Fruit fly (Drosophila melanogaster) whole organism, embryonic: ENCODE results near the gene CG10286.
A peak's percentile ranks its signal among the peaks of the same experiment; 100 is the strongest.

Experiments
- Asciz ChIP-seq: fragments of 200-800 bp; sonication (Bioruptor generic); optimal IDR thresholded peaks from 2 replicates; lab custom pipeline; 2017; ENCODE audit warnings: missing biosample characterization, mild to moderate bottlenecking, missing genetic modification characterization, missing genetic modification reagents
- BtbVII ChIP-seq: fragments of 200-800 bp; sonication (Bioruptor generic); optimal IDR thresholded peaks from 3 replicates; lab custom pipeline; 2017; ENCODE audit warnings: missing biosample characterization, mild to moderate bottlenecking, missing genetic modification characterization
- CG10274 ChIP-seq: fragments of 200-800 bp; sonication (Bioruptor generic); optimal IDR thresholded peaks from 3 replicates; lab custom pipeline; 2017; ENCODE audit warnings: missing biosample characterization, mild to moderate bottlenecking, missing genetic modification characterization
- CG14710 ChIP-seq: fragments of 200-800 bp; sonication (Bioruptor generic); optimal IDR thresholded peaks from 3 replicates; lab custom pipeline; 2019; ENCODE audit warnings: missing biosample characterization, mild to moderate bottlenecking, missing genetic modification characterization, moderate library complexity
- CG15011 ChIP-seq: fragments of 200-800 bp; sonication (Bioruptor generic); optimal IDR thresholded peaks from 3 replicates; lab custom pipeline; 2018; ENCODE audit warnings: missing biosample characterization, mild to moderate bottlenecking, missing genetic modification characterization
- CG18262 ChIP-seq: fragments of 200-800 bp; optimal IDR thresholded peaks from 3 replicates; lab custom pipeline; 2019; ENCODE audit warnings: missing biosample characterization, mild to moderate bottlenecking, missing genetic modification characterization, moderate library complexity
- CG1832 ChIP-seq: fragments of 200-800 bp; sonication (Bioruptor generic); optimal IDR thresholded peaks from 2 replicates; lab custom pipeline; 2017; ENCODE audit warnings: missing biosample characterization, mild to moderate bottlenecking, missing genetic modification characterization, inconsistent platforms
- CG18764 ChIP-seq: fragments of 200-800 bp; sonication (Bioruptor generic); optimal IDR thresholded peaks from 3 replicates; lab custom pipeline; 2016; ENCODE audit warnings: missing biosample characterization, missing genetic modification characterization
- CG3163 ChIP-seq: fragments of 200-800 bp; sonication (Bioruptor generic); optimal IDR thresholded peaks from 3 replicates; lab custom pipeline; 2016; ENCODE audit warnings: missing biosample characterization, missing genetic modification characterization
- CG33213 ChIP-seq: fragments of 200-800 bp; sonication (Bioruptor generic); optimal IDR thresholded peaks from 3 replicates; lab custom pipeline; 2016; ENCODE audit warnings: missing biosample characterization, missing genetic modification characterization
- CG4404 ChIP-seq: fragments of 200-800 bp; sonication (Bioruptor generic); IDR thresholded peaks from 2 replicates; pipeline ENCODE4 v1.3.6; 2022; ENCODE audit warnings: missing biosample characterization, missing genetic modification characterization
- CG4617 ChIP-seq: fragments of 200-800 bp; sonication (Bioruptor generic); optimal IDR thresholded peaks from 3 replicates; lab custom pipeline; 2016; ENCODE audit warnings: missing biosample characterization, missing genetic modification characterization, borderline replicate concordance
- CG6813 ChIP-seq: fragments of 200-800 bp; sonication (Bioruptor generic); optimal IDR thresholded peaks from 2 replicates; lab custom pipeline; 2017; ENCODE audit warnings: missing biosample characterization, missing genetic modification characterization, mild to moderate bottlenecking, moderate library complexity, missing genetic modification reagents
- CG9437 ChIP-seq: fragments of 200-800 bp; sonication (Bioruptor generic); optimal IDR thresholded peaks from 2 replicates; lab custom pipeline; 2018; ENCODE audit warnings: missing biosample characterization, mild to moderate bottlenecking, missing genetic modification characterization
- D ChIP-seq, 2 experiments: fragments of 200-800 bp in 1 of 2; fragments of >200 bp in 1 of 2; sonication (Bioruptor generic) in 1 of 2; optimal IDR thresholded peaks; 2 replicates in 1 of 2; 3 replicates in 1 of 2; lab custom pipeline; 2017; ENCODE audit warnings: mild to moderate bottlenecking in 1 of 2, missing biosample characterization in 1 of 2, missing genetic modification characterization in 1 of 2, missing genetic modification reagents in 1 of 2
- Dfd ChIP-seq, 2 experiments: fragments of >200 bp; optimal IDR thresholded peaks; 2 replicates each; lab custom pipeline; 2017; ENCODE audit warnings: missing biosample characterization in 2 of 2, missing genetic modification characterization in 2 of 2
- Doc2 ChIP-seq: fragments of 200-800 bp; sonication (Bioruptor generic); IDR thresholded peaks from 2 replicates; pipeline ENCODE4 v1.3.6; 2022; ENCODE audit warnings: missing biosample characterization, missing genetic modification characterization
- Drgx ChIP-seq: fragments of 200-800 bp; sonication (Bioruptor generic); IDR thresholded peaks from 2 replicates; pipeline ENCODE4 v1.3.6; 2022; ENCODE audit warnings: missing biosample characterization, missing genetic modification characterization
- Kr ChIP-seq: fragments of 200-800 bp; sonication (Bioruptor generic); optimal IDR thresholded peaks from 2 replicates; lab custom pipeline; 2017; ENCODE audit warnings: missing biosample characterization, mild to moderate bottlenecking, missing genetic modification characterization
- Meics ChIP-seq: fragments of 200-800 bp; sonication (Bioruptor generic); optimal IDR thresholded peaks from 2 replicates; lab custom pipeline; 2017; ENCODE audit warnings: missing biosample characterization, mild to moderate bottlenecking, missing genetic modification characterization
- Pdp1 ChIP-seq, 2 experiments: fragments of 200-800 bp; sonication (Bioruptor generic); optimal IDR thresholded peaks; 3 replicates each; lab custom pipeline; 2016; ENCODE audit warnings: missing biosample characterization in 2 of 2, missing genetic modification characterization in 2 of 2, mild to moderate bottlenecking in 1 of 2, moderate library complexity in 1 of 2
- TFAM ChIP-seq: fragments of 200-800 bp; sonication (Bioruptor generic); optimal IDR thresholded peaks from 2 replicates; lab custom pipeline; 2017; ENCODE audit warnings: missing biosample characterization, missing genetic modification characterization, inconsistent platforms
- YL-1 ChIP-seq: fragments of 200-800 bp; sonication (Bioruptor generic); optimal IDR thresholded peaks from 3 replicates; lab custom pipeline; 2017; ENCODE audit warnings: missing biosample characterization, mild to moderate bottlenecking, missing genetic modification characterization
- aop ChIP-seq: fragments of 200-800 bp; sonication (Bioruptor generic); IDR thresholded peaks from 2 replicates; pipeline ENCODE4 v1.3.6; 2022; ENCODE audit warnings: missing biosample characterization, missing genetic modification characterization
- ase ChIP-seq: fragments of 200-800 bp; sonication (Bioruptor generic); IDR thresholded peaks from 3 replicates; pipeline ENCODE4 v1.3.6; 2022; ENCODE audit warnings: missing biosample characterization, missing genetic modification characterization
- cato ChIP-seq: fragments of 200-800 bp; sonication (Bioruptor generic); optimal IDR thresholded peaks from 2 replicates; lab custom pipeline; 2016; ENCODE audit warnings: missing biosample characterization, missing genetic modification characterization, borderline replicate concordance
- ewg ChIP-seq: fragments of 200-800 bp; sonication (Bioruptor generic); optimal IDR thresholded peaks from 3 replicates; lab custom pipeline; 2017; ENCODE audit warnings: mild to moderate bottlenecking, missing biosample characterization, missing genetic modification reagents, missing genetic modification characterization
- gcm2 ChIP-seq: fragments of 200-800 bp; sonication (Bioruptor generic); optimal IDR thresholded peaks from 2 replicates; lab custom pipeline; 2016; ENCODE audit warnings: missing biosample characterization, missing genetic modification characterization
- gsb ChIP-seq: fragments of 200-800 bp; sonication (Bioruptor generic); IDR thresholded peaks from 2 replicates; pipeline ENCODE4 v1.3.6; 2022; ENCODE audit warnings: missing biosample characterization, missing genetic modification characterization
- gt ChIP-seq: fragments of 200-800 bp; sonication (Bioruptor generic); IDR thresholded peaks from 2 replicates; pipeline ENCODE4 v1.3.6; 2022; ENCODE audit warnings: missing biosample characterization, missing genetic modification characterization
- jing ChIP-seq: fragments of 200-800 bp; sonication (Bioruptor generic); optimal IDR thresholded peaks from 2 replicates; lab custom pipeline; 2018; ENCODE audit warnings: missing biosample characterization, mild to moderate bottlenecking, missing genetic modification characterization
- knrl ChIP-seq: fragments of 200-800 bp; sonication (Bioruptor generic); IDR thresholded peaks from 3 replicates; pipeline ENCODE4 v1.3.6; 2022; ENCODE audit warnings: missing biosample characterization, missing genetic modification characterization; ENCODE audit not compliant: partially characterized antibody
- nau ChIP-seq: fragments of 200-800 bp; sonication (Bioruptor generic); optimal IDR thresholded peaks from 3 replicates; lab custom pipeline; 2017; ENCODE audit warnings: missing biosample characterization, mild to moderate bottlenecking, missing genetic modification characterization, missing genetic modification reagents
- odd ChIP-seq: fragments of 200-800 bp; sonication (Bioruptor generic); optimal IDR thresholded peaks from 2 replicates; lab custom pipeline; 2017; ENCODE audit warnings: missing biosample characterization, mild to moderate bottlenecking, missing genetic modification characterization
- onecut ChIP-seq: fragments of 200-800 bp; sonication (Bioruptor generic); IDR thresholded peaks from 2 replicates; pipeline ENCODE4 v1.3.6; 2022; ENCODE audit warnings: missing biosample characterization, missing genetic modification characterization
- pb ChIP-seq: fragments of 200-800 bp; sonication (Bioruptor generic); optimal IDR thresholded peaks from 3 replicates; lab custom pipeline; 2016; ENCODE audit warnings: missing biosample characterization, missing genetic modification characterization
- phol ChIP-seq: fragments of 200-800 bp; sonication (Bioruptor generic); optimal IDR thresholded peaks from 3 replicates; lab custom pipeline; 2018; ENCODE audit warnings: missing biosample characterization, mild to moderate bottlenecking, missing genetic modification characterization, moderate library complexity
- prd ChIP-seq, 3 experiments: fragments of >200 bp in 2 of 3; fragments of 200-800 bp in 1 of 3; sonication (Bioruptor generic) in 1 of 3; optimal IDR thresholded peaks in 2 of 3; IDR thresholded peaks in 1 of 3; 2 replicates in 2 of 3; 3 replicates in 1 of 3; pipeline versions ENCODE4 v1.3.6 to Lab custom; 2017 to 2022; ENCODE audit warnings: missing biosample characterization in 1 of 3, missing genetic modification characterization in 1 of 3
- run ChIP-seq: fragments of 200-800 bp; sonication (Bioruptor generic); optimal IDR thresholded peaks from 3 replicates; lab custom pipeline; 2018; ENCODE audit warnings: missing biosample characterization, mild to moderate bottlenecking, missing genetic modification characterization
- scrt ChIP-seq: fragments of 200-800 bp; sonication (Bioruptor generic); optimal IDR thresholded peaks from 2 replicates; lab custom pipeline; 2018; ENCODE audit warnings: missing biosample characterization, mild to moderate bottlenecking, missing genetic modification characterization, moderate library complexity
- ssp ChIP-seq: fragments of 200-800 bp; sonication (Bioruptor generic); IDR thresholded peaks from 2 replicates; pipeline ENCODE4 v1.3.6; 2022; ENCODE audit warnings: missing biosample characterization, missing genetic modification characterization
- tll ChIP-seq, 2 experiments: fragments of 200-800 bp in 1 of 2; fragments of >200 bp in 1 of 2; sonication (Bioruptor generic) in 1 of 2; optimal IDR thresholded peaks; 2 replicates each; lab custom pipeline; 2017 to 2019; ENCODE audit warnings: missing biosample characterization in 2 of 2, missing genetic modification characterization in 2 of 2, mild to moderate bottlenecking in 1 of 2, moderate library complexity in 1 of 2
- tna ChIP-seq: fragments of 200-800 bp; sonication (Bioruptor generic); IDR thresholded peaks from 2 replicates; pipeline ENCODE4 v1.3.6; 2022; ENCODE audit warnings: missing biosample characterization, missing genetic modification characterization; ENCODE audit not compliant: partially characterized antibody
- unpg ChIP-seq: fragments of 200-800 bp; sonication (Bioruptor generic); optimal IDR thresholded peaks from 3 replicates; lab custom pipeline; 2018; ENCODE audit warnings: missing biosample characterization, mild to moderate bottlenecking, missing genetic modification characterization, moderate library complexity
- z ChIP-seq: fragments of 200-800 bp; sonication (Bioruptor generic); IDR thresholded peaks from 3 replicates; pipeline ENCODE4 v1.3.6; 2022; ENCODE audit warnings: missing biosample characterization, missing genetic modification characterization
- zen ChIP-seq: fragments of 200-800 bp; sonication (Bioruptor generic); optimal IDR thresholded peaks from 3 replicates; lab custom pipeline; 2018; ENCODE audit warnings: missing biosample characterization, mild to moderate bottlenecking, missing genetic modification characterization, moderate library complexity

Gene CG10286

DNA sequence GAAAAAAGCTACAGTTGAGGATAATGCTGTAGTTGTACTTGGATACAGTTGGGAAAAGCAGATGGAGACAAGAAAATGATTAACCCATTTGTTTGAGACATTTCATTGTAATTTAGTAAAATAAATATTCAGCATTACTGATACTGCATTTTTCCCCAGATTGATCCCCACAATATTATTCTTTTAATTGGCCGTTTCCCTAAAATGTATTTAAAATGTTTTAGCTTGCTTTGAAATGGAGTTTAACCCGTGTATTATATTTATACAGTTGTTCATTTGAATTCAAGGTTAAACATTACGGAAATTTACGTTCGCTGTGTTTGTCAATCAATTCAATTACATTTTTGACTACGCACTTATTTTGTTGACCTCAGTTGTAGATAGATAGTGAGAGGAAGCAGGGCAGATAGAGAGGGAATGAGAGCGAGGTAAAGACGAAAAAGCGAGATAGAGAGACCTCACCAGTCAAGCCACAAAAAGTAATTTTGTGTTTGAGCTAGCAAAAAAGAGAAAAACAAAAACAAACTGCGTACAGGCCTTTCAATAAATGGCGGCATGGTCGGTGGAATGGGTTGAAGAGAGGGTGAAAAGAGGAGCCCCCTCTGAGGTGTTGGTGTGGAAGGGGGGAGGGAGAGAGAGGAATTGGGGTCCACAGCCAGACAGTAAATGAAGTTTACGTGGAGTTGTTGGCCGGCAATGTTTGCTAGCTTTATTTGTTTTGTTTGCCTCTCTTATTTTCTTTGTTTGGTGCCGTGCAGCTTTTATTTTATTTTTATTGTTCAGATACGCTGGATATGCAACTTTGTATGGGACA lies 41.9 kb downstream of the CG10286 start (continued):
- TF ChIP-seq cato (GFP tag; lab: Kevin White, UChicago) (peak; percentile 79), zen (tag; lab: Kevin White, UChicago) (peak; percentile 60), run (peak; percentile 42), Dfd (GFP tag; optimal IDR thresholded peaks at IDR 0.05; lab: Kevin White, UChicago) (peak in 1 of 2 experiments; percentile 1), knrl (GFP tag; lab: Robert Waterston, UW) (no peak), onecut (GFP tag; lab: Robert Waterston, UW) (peak; percentile 52), scrt (GFP tag; lab: Kevin White, UChicago) (peak; percentile 83), nau (peak; percentile 89), CG6813 (GFP tag; lab: Kevin White, UChicago) (peak; percentile 76), aop (GFP tag; lab: Robert Waterston, UW) (no peak), Doc2 (no peak), pb (GFP tag; lab: Kevin White, UChicago) (peak; percentile 76), phol (tag; lab: Kevin White, UChicago) (peak; percentile 92), gt (0 out of 2 replicates have a peak, but pooled peaks have one; percentile 6), CG18764 (GFP tag; lab: Kevin White, UChicago) (peak; percentile 67), BtbVII (GFP tag; lab: Kevin White, UChicago) (peak; percentile 91), tna (GFP tag; lab: Robert Waterston, UW) (no peak), gcm2 (GFP tag; lab: Kevin White, UChicago) (peak; percentile 65), Pdp1 (GFP tag; optimal IDR thresholded peaks at IDR 0.05; lab: Kevin White, UChicago) (peak; percentile 75 to 89), ssp (GFP tag; lab: Robert Waterston, UW) (peak; percentile 49; the same call in 1 of the 2 replicates), z (GFP tag; lab: Robert Waterston, UW) (no peak), gsb (GFP tag; lab: Robert Waterston, UW) (0 out of 2 replicates have a peak, but pooled peaks have one; percentile 50), Meics (GFP tag; lab: Kevin White, UChicago) (peak; percentile 93), CG14710 (tag; lab: Kevin White, UChicago) (peak; percentile 88), TFAM (GFP tag; lab: Kevin White, UChicago) (no peak), CG3163 (GFP tag; lab: Kevin White, UChicago) (peak; percentile 54), CG15011 (GFP tag; lab: Kevin White, UChicago) (peak; percentile 89), YL-1 (GFP tag; lab: Kevin White, UChicago) (peak; percentile 56), prd (optimal IDR thresholded peaks at IDR 0.05; lab: Kevin White, UChicago) (no peak), prd (GFP tag; IDR thresholded peaks at IDR 0.05; lab: Robert Waterston, UW) (peak; percentile 81), tll (GFP tag; optimal IDR thresholded peaks at IDR 0.05; lab: Kevin White, UChicago) (peak in 1 of 2 experiments; percentile 10), ase (GFP tag; lab: Robert Waterston, UW) (peak; percentile 21; the same call in 1 of the 3 replicates), ewg (GFP tag; lab: Kevin White, UChicago) (peak; percentile 82), CG33213 (GFP tag; lab: Kevin White, UChicago) (peak; percentile 48), CG10274 (GFP tag; lab: Kevin White, UChicago) (peak; percentile 80), Kr (peak; percentile 23), odd (GFP tag; lab: Kevin White, UChicago) (peak; percentile 81), unpg (GFP tag; lab: Kevin White, UChicago) (peak; percentile 74), CG18262 (tag; lab: Kevin White, UChicago) (peak; percentile 96), jing (peak; percentile 74), CG4404 (peak; percentile 36; the same call in 1 of the 2 replicates), D (optimal IDR thresholded peaks at IDR 0.05; lab: Kevin White, UChicago) (no peak), D (GFP tag; optimal IDR thresholded peaks at IDR 0.05; lab: Kevin White, UChicago) (peak; percentile 86), CG4617 (no peak), Asciz (peak; percentile 83), CG9437 (GFP tag; lab: Kevin White, UChicago) (peak; percentile 93), CG1832 (GFP tag; lab: Kevin White, UChicago) (no peak), Drgx (GFP tag; lab: Robert Waterston, UW) (peak; percentile 30)
